Fruit fly (Drosophila melanogaster): ENCODE results near the gene C1GalTA.
A peak's percentile ranks its signal among the peaks of the same experiment; 100 is the strongest.

Gene C1GalTA

dm6 chr2L:8920294-8920693 is 30.7 kb downstream of the C1GalTA start (continued):
- TF ChIP-seq CG9705 (GFP tag; optimal IDR thresholded peaks at IDR 0.05) (no peak), Hr83 (GFP tag; optimal IDR thresholded peaks at IDR 0.05; ENCODE audit: poor library complexity, severe bottlenecking) (no peak), GATAd (GFP tag; optimal IDR thresholded peaks at IDR 0.05) (no peak), sage (GFP tag; optimal IDR thresholded peaks at IDR 0.05) (peak; percentile 76), Abd-B (GFP tag; optimal IDR thresholded peaks at IDR 0.05) (no peak), psq (GFP tag; optimal IDR thresholded peaks at IDR 0.05) (peak; percentile 79), ey (GFP tag; optimal IDR thresholded peaks at IDR 0.05) (peak; percentile 82)

DNA sequence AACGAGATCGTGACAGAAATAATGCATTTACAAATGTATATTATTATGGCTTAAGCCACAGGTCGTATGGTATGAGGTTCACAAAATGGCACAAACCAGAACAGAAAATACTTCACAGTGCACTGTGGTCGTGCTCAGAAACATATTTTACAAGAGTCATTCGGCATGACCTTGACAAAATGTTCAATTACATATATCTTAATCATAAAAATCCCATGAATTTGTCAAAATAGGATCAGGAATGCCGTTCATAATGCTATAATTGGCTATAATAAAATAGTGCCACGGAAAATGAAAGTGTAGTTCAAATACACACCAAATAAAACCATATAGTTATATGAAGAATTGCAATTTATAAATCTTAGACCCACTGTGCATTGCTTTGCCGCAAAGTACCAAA is 31.4 kb downstream of the C1GalTA start:
- TF ChIP-seq sv (GFP tag; optimal IDR thresholded peaks at IDR 0.05) (no peak), N (GFP tag; optimal IDR thresholded peaks at IDR 0.05) (no peak), Hr83 (GFP tag; optimal IDR thresholded peaks at IDR 0.05; ENCODE audit: poor library complexity, severe bottlenecking) (no peak), rgr (GFP tag; optimal IDR thresholded peaks at IDR 0.05) (no peak)

dm6 chr2L:8915709-8916108 is 35.3 kb downstream of the C1GalTA start:
- TF ChIP-seq dl (GFP tag; optimal IDR thresholded peaks at IDR 0.05; ENCODE audit: insufficient read depth in 1 of 2, partially characterized antibody in 2 of 2) = no peak
- TF ChIP-seq lola (GFP tag; optimal IDR thresholded peaks at IDR 0.05) = no peak

- TF ChIP-seq HLH106 (tag; optimal IDR thresholded peaks at IDR 0.05) (peak; percentile 40), pan (optimal IDR thresholded peaks at IDR 0.05) (no peak), fru (GFP tag; optimal IDR thresholded peaks at IDR 0.05) (peak; percentile 37), Hnf4 (GFP tag; optimal IDR thresholded peaks at IDR 0.05) (peak; percentile 15), OdsH (GFP tag; optimal IDR thresholded peaks at IDR 0.05) (peak; percentile 44), Jra (GFP tag; optimal IDR thresholded peaks at IDR 0.05) (no peak), jim (GFP tag; optimal IDR thresholded peaks at IDR 0.05) (no peak), Hr83 (GFP tag; optimal IDR thresholded peaks at IDR 0.05; ENCODE audit: poor library complexity, severe bottlenecking) (no peak), brk (GFP tag; optimal IDR thresholded peaks at IDR 0.05) (peak; percentile 29), tai (GFP tag; optimal IDR thresholded peaks at IDR 0.05) (no peak), Dif (GFP tag; optimal IDR thresholded peaks at IDR 0.05; ENCODE audit: partially characterized antibody) (no peak), br (GFP tag; optimal IDR thresholded peaks at IDR 0.05) (peak; percentile 30), Sp1 (GFP tag; optimal IDR thresholded peaks at IDR 0.05) (peak; percentile 21), usp (GFP tag; optimal IDR thresholded peaks at IDR 0.05) (no peak), CG32264 (GFP tag; optimal IDR thresholded peaks at IDR 0.05) (no peak), dmrt93B (GFP tag; optimal IDR thresholded peaks at IDR 0.05) (no peak), ey (GFP tag; optimal IDR thresholded peaks at IDR 0.05) (peak; percentile 35), h (GFP tag; optimal IDR thresholded peaks at IDR 0.05) (peak; percentile 57), Dfd (GFP tag; optimal IDR thresholded peaks at IDR 0.05) (no peak), foxo (GFP tag; optimal IDR thresholded peaks at IDR 0.05) (peak in 1 of 2 experiments; percentile 46), woc (GFP tag; optimal IDR thresholded peaks at IDR 0.05) (peak; percentile 50), Vsx2 (GFP tag; optimal IDR thresholded peaks at IDR 0.05; ENCODE audit: partially characterized antibody) (no peak), rgr (GFP tag; optimal IDR thresholded peaks at IDR 0.05) (peak; percentile 40), GATAd (GFP tag; optimal IDR thresholded peaks at IDR 0.05) (no peak), psq (GFP tag; optimal IDR thresholded peaks at IDR 0.05) (peak; percentile 47), dsf (GFP tag; optimal IDR thresholded peaks at IDR 0.05; ENCODE audit: borderline replicate concordance) (no peak)
Observed at dm6 chr2L:8906279-8906678, 44.7 kb downstream of the C1GalTA start.

DNA sequence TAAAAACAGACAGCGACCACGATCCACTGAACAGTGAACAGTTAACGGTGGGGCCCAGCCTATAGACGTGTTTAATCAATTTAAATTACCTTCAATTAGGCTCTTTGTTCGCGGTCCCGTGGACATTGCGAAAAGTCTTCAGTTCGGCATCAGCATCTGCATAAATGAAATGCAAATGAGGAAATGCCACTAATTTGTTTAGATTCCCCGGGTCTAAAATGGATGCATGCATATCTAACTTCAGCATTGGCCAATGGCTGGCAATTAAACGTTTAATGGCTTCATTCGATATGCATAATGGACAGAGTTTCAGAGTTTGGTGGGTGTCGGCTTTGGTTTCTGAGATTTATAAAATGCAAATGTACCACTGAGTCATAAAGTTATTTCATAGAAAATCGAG is 49.1 kb downstream of the C1GalTA start:
- no peak for TF ChIP-seq Abd-B (GFP tag; optimal IDR thresholded peaks at IDR 0.05)
- TF ChIP-seq fru (GFP tag; optimal IDR thresholded peaks at IDR 0.05) = no peak
- TF ChIP-seq rgr (GFP tag; optimal IDR thresholded peaks at IDR 0.05) = no peak
- no peak for TF ChIP-seq N (GFP tag; optimal IDR thresholded peaks at IDR 0.05)
- no peak for TF ChIP-seq jim (GFP tag; optimal IDR thresholded peaks at IDR 0.05)
- TF ChIP-seq dmrt93B (GFP tag; optimal IDR thresholded peaks at IDR 0.05) = no peak
- TF ChIP-seq brk (GFP tag; optimal IDR thresholded peaks at IDR 0.05) = no peak
- no peak for TF ChIP-seq lola (GFP tag; optimal IDR thresholded peaks at IDR 0.05)
- TF ChIP-seq CrebA (GFP tag; optimal IDR thresholded peaks at IDR 0.05; ENCODE audit: borderline replicate concordance) = no peak
- TF ChIP-seq ey (GFP tag; optimal IDR thresholded peaks at IDR 0.05) = no peak
- no peak for TF ChIP-seq Hnf4 (GFP tag; optimal IDR thresholded peaks at IDR 0.05)
- TF ChIP-seq Rel (GFP tag; optimal IDR thresholded peaks at IDR 0.05) = no peak
- no peak for TF ChIP-seq Rel (tag; optimal IDR thresholded peaks at IDR 0.05)
- TF ChIP-seq foxo (GFP tag; optimal IDR thresholded peaks at IDR 0.05) = no peak

Data from whole organism, wandering third instar larva.